Worm (Caenorhabditis elegans) whole organism, young adult: ENCODE results near the gene T04B8.5.
A peak's percentile ranks its signal among the peaks of the same experiment; 100 is the strongest.
"Not testable (repeated sequence)": the region's sequence is repeated elsewhere in the genome, so short reads cannot be mapped to it uniquely, and the experiment has no call there.

Experiments used
- B0261.1 ChIP-seq: sonication (generic microtip); optimal IDR thresholded peaks from 2 replicates; lab custom pipeline; 2016; ENCODE audit warnings: mild to moderate bottlenecking, missing genetic modification characterization, moderate library complexity, missing compliant biosample characterization
- F10E7.11 ChIP-seq: sonication (generic microtip); optimal IDR thresholded peaks from 2 replicates; lab custom pipeline; 2017; ENCODE audit warnings: mild to moderate bottlenecking, missing genetic modification characterization, moderate library complexity, missing compliant biosample characterization
- F22D6.2 ChIP-seq: sonication (generic microtip); optimal IDR thresholded peaks from 2 replicates; lab custom pipeline; 2016; ENCODE audit warnings: mild to moderate bottlenecking, missing genetic modification characterization, missing compliant biosample characterization
- F39B2.1 ChIP-seq: fragments of 200-800 bp; sonication (Bioruptor generic); IDR thresholded peaks from 2 replicates; pipeline ENCODE4 v1.3.6; 2022; ENCODE audit warnings: missing genetic modification reagents, missing genetic modification characterization, missing compliant biosample characterization
- K12H6.12 ChIP-seq: fragments of 200-800 bp; sonication (Bioruptor generic); optimal IDR thresholded peaks from 2 replicates; lab custom pipeline; 2018; ENCODE audit warnings: mild to moderate bottlenecking, missing genetic modification characterization, missing compliant biosample characterization
- Y56A3A.18 ChIP-seq: fragments of 200-800 bp; sonication (Bioruptor generic); IDR thresholded peaks from 2 replicates; pipeline ENCODE4 v1.3.6; 2022; ENCODE audit warnings: missing genetic modification reagents, missing genetic modification characterization, missing compliant biosample characterization
- Y79H2A.3 ChIP-seq: fragments of 200-800 bp; sonication (Bioruptor generic); conservative IDR thresholded peaks from 2 replicates; pipeline ENCODE4 v1.3.6; 2022; ENCODE audit warnings: missing genetic modification reagents, missing genetic modification characterization, missing compliant biosample characterization
- Y95B8A.8 ChIP-seq: fragments of 200-800 bp; sonication (Bioruptor generic); IDR thresholded peaks from 2 replicates; pipeline ENCODE4 v1.3.6; 2022; ENCODE audit warnings: missing genetic modification reagents, missing genetic modification characterization, missing compliant biosample characterization
- aptf-3 ChIP-seq: fragments of 200-800 bp; sonication (Bioruptor generic); IDR thresholded peaks from 2 replicates; pipeline ENCODE4 v1.3.6; 2022; ENCODE audit warnings: missing genetic modification characterization, missing compliant biosample characterization
- cebp-2 ChIP-seq: fragments of 200-800 bp; sonication (Bioruptor generic); IDR thresholded peaks from 2 replicates; pipeline ENCODE4 v1.3.6; 2022; ENCODE audit warnings: missing genetic modification characterization, missing compliant biosample characterization
- ceh-40 ChIP-seq: fragments of 200-800 bp; sonication (Bioruptor generic); IDR thresholded peaks from 2 replicates; pipeline ENCODE4 v1.3.6; 2022; ENCODE audit warnings: missing genetic modification characterization, missing compliant biosample characterization
- dox-1 ChIP-seq: fragments of 200-800 bp; sonication (Bioruptor generic); IDR thresholded peaks from 2 replicates; pipeline ENCODE4 v1.3.6; 2022; ENCODE audit warnings: missing genetic modification reagents, missing genetic modification characterization, missing compliant biosample characterization
- dpl-1 ChIP-seq: fragments of 150-350 bp; optimal IDR thresholded peaks from 2 replicates; lab custom pipeline; 2014; ENCODE audit warnings: missing biosample characterization, missing genetic modification reagents, missing genetic modification characterization
- ekl-4 ChIP-seq: fragments of 200-800 bp; sonication (Bioruptor generic); IDR thresholded peaks from 2 replicates; pipeline ENCODE4 v1.3.6; 2022; ENCODE audit warnings: missing genetic modification reagents, missing genetic modification characterization, missing compliant biosample characterization
- fkh-3 ChIP-seq: sonication (generic microtip); optimal IDR thresholded peaks from 2 replicates; lab custom pipeline; 2016; ENCODE audit warnings: mild to moderate bottlenecking, missing genetic modification characterization, missing compliant biosample characterization
- him-1 ChIP-seq: sonication (generic microtip); optimal IDR thresholded peaks from 2 replicates; lab custom pipeline; 2016; ENCODE audit warnings: missing genotype, missing genetic modification reagents, missing genetic modification characterization, missing compliant biosample characterization
- hlh-12 ChIP-seq: sonication (generic microtip); optimal IDR thresholded peaks from 2 replicates; lab custom pipeline; 2016; ENCODE audit warnings: missing genetic modification characterization, missing compliant biosample characterization
- hlh-26 ChIP-seq: fragments of 200-800 bp; sonication (Bioruptor generic); conservative IDR thresholded peaks from 2 replicates; pipeline ENCODE4 v1.3.6; 2022; ENCODE audit warnings: missing genetic modification reagents, missing genetic modification characterization, missing compliant biosample characterization
- hmg-1.2 ChIP-seq: fragments of 200-800 bp; sonication (Bioruptor generic); IDR thresholded peaks from 2 replicates; pipeline ENCODE4 v1.3.6; 2022; ENCODE audit warnings: missing genetic modification reagents, missing genetic modification characterization, missing compliant biosample characterization
- hsf-1 ChIP-seq: fragments of 200-800 bp; sonication (Bioruptor generic); IDR thresholded peaks from 2 replicates; pipeline ENCODE4 v1.3.6; 2022; ENCODE audit warnings: missing genetic modification reagents, missing genetic modification characterization, missing compliant biosample characterization
- let-607 ChIP-seq, 2 experiments: fragments of 200-800 bp in 1 of 2; sonication (Bioruptor generic) in 1 of 2; sonication (generic microtip) in 1 of 2; optimal IDR thresholded peaks; 2 replicates each; lab custom pipeline; 2016 to 2018; ENCODE audit warnings: mild to moderate bottlenecking in 2 of 2, missing compliant biosample characterization in 2 of 2, missing genetic modification characterization in 2 of 2, moderate library complexity in 2 of 2, missing genotype in 1 of 2
- lsl-1 ChIP-seq: fragments of 200-800 bp; sonication (Bioruptor generic); optimal IDR thresholded peaks from 2 replicates; lab custom pipeline; 2018; ENCODE audit warnings: mild to moderate bottlenecking, missing genetic modification characterization, moderate library complexity, missing compliant biosample characterization
- madf-6 ChIP-seq: fragments of 200-800 bp; sonication (Bioruptor generic); IDR thresholded peaks from 2 replicates; pipeline ENCODE4 v1.3.6; 2022; ENCODE audit warnings: missing genetic modification reagents, missing genetic modification characterization, missing compliant biosample characterization
- mcd-1 ChIP-seq: fragments of 200-800 bp; sonication (Bioruptor generic); IDR thresholded peaks from 2 replicates; pipeline ENCODE4 v1.3.6; 2022; ENCODE audit warnings: missing genetic modification reagents, missing genetic modification characterization, missing compliant biosample characterization
- mel-28 ChIP-seq: sonication (generic microtip); optimal IDR thresholded peaks from 2 replicates; lab custom pipeline; 2016; ENCODE audit warnings: borderline replicate concordance, mild to moderate bottlenecking, missing genetic modification characterization, missing compliant biosample characterization
- nfya-2 ChIP-seq: fragments of 200-800 bp; sonication (Bioruptor generic); IDR thresholded peaks from 2 replicates; pipeline ENCODE4 v1.3.6; 2022; ENCODE audit warnings: missing genetic modification reagents, missing genetic modification characterization, missing compliant biosample characterization
- nhr-80 ChIP-seq: sonication (generic microtip); optimal IDR thresholded peaks from 2 replicates; lab custom pipeline; 2016; ENCODE audit warnings: missing genetic modification characterization, missing compliant biosample characterization
- pha-4 ChIP-seq: fragments of 150-350 bp; sonication (generic microtip); optimal IDR thresholded peaks from 2 replicates; lab custom pipeline; 2014; ENCODE audit warnings: missing biosample characterization, missing genetic modification reagents, missing genetic modification characterization
- sea-2 ChIP-seq: fragments of 200-800 bp; sonication (Bioruptor generic); IDR thresholded peaks from 2 replicates; pipeline ENCODE4 v1.3.6; 2022; ENCODE audit warnings: missing genetic modification characterization, missing compliant biosample characterization
- sptf-2 ChIP-seq: fragments of 200-800 bp; sonication (Bioruptor generic); optimal IDR thresholded peaks from 2 replicates; lab custom pipeline; 2018; ENCODE audit warnings: mild to moderate bottlenecking, missing genetic modification characterization, missing compliant biosample characterization
- tbp1 ChIP-seq: fragments of 200-800 bp; sonication (Bioruptor generic); optimal IDR thresholded peaks from 2 replicates; lab custom pipeline; 2018; ENCODE audit warnings: mild to moderate bottlenecking, missing genetic modification characterization, missing compliant biosample characterization
- unc-62 ChIP-seq: fragments of 150-350 bp; optimal IDR thresholded peaks from 2 replicates; lab custom pipeline; 2014; ENCODE audit warnings: missing biosample characterization, missing genetic modification reagents, missing genetic modification characterization
- ztf-18 ChIP-seq: sonication (generic microtip); optimal IDR thresholded peaks from 2 replicates; lab custom pipeline; 2016; ENCODE audit warnings: missing genotype, mild to moderate bottlenecking, missing genetic modification characterization, missing compliant biosample characterization

T04B8.5 gene

DNA sequence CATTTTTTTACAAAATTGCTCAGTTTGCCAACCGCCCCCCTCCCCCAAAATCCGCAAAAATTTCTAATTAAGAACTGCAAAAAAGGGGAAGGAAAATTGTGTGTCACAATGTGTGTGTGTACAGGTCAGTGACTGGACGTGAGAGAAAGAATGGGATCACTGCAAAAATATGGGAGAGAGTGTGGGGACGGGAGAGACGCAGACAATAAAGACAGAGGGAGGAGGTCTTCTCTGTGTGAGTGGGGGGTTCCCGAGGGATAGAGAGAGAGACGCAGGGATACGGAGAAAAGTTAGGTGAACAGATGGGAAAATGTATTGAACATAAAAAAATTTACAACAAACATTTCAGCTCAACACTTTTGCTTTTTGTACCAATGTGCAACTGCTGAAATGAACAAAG is 1.6 kb upstream of the T04B8.5 start (continued):
- no peak for TF ChIP-seq F10E7.11 (tag; lab: Kevin White, UChicago)
- no peak for TF ChIP-seq Y56A3A.18 (GFP tag; lab: Robert Waterston, UW)
- no peak for TF ChIP-seq aptf-3 (GFP tag; lab: Robert Waterston, UW)
- no peak for TF ChIP-seq ztf-18
- no peak for TF ChIP-seq dpl-1 (GFP tag; lab: Kevin White, UChicago)
- no peak for TF ChIP-seq mcd-1 (GFP tag; lab: Robert Waterston, UW)
- peak; percentile 93 for TF ChIP-seq hmg-1.2 (GFP tag; lab: Robert Waterston, UW)
- TF ChIP-seq mel-28 (tag; lab: Kevin White, UChicago), result no peak
- peak; percentile 24 for TF ChIP-seq K12H6.12 (tag; lab: Kevin White, UChicago)
- no peak for TF ChIP-seq cebp-2 (GFP tag; lab: Robert Waterston, UW)
- no peak for TF ChIP-seq ceh-40 (GFP tag; lab: Robert Waterston, UW)

ce11 chrII:622478-622877 is 1.9 kb downstream of the T04B8.5 start:
- TF ChIP-seq cebp-2 (GFP tag; lab: Robert Waterston, UW) (no peak), K12H6.12 (tag; lab: Kevin White, UChicago) (no peak), mel-28 (tag; lab: Kevin White, UChicago) (no peak), dox-1 (no peak), nhr-80 (tag; lab: Kevin White, UChicago) (peak; percentile 35), fkh-3 (tag; lab: Kevin White, UChicago) (no peak), hsf-1 (GFP tag; lab: Robert Waterston, UW) (no peak), hmg-1.2 (GFP tag; lab: Robert Waterston, UW) (peak; percentile 93), madf-6 (no peak), hlh-26 (GFP tag; lab: Robert Waterston, UW) (no peak), sptf-2 (GFP tag; lab: Kevin White, UChicago) (no peak)

DNA sequence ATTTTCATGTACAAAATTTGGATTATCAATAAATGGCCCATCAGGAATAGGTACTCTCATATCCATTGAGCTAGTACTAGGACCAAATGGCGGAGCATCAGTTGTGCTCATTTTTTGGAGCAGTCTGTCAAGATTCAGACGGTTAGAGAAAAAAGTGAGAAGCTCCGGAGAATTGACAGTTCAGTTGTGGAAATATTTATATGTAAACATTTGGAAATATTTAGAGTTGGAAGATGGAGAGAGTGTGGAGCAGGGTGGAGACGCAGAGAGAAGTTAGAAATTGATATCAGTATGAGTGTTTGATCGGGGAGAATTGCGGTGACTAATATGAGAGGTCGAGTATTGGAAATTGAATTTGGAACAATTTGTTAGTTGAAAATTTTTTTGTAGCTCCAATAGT is 3.2 kb downstream of the T04B8.5 start:
- peak; percentile 49 to 74 for TF ChIP-seq let-607 (tag; optimal IDR thresholded peaks at IDR 0.05; lab: Kevin White, UChicago)
- TF ChIP-seq unc-62, result peak; percentile 24
- TF ChIP-seq nhr-80 (tag; lab: Kevin White, UChicago), result peak; percentile 71
- TF ChIP-seq tbp1, result no peak
- TF ChIP-seq pha-4 (tag; lab: Kevin White, UChicago), result peak; percentile 68
- TF ChIP-seq hmg-1.2 (GFP tag; lab: Robert Waterston, UW), result peak; percentile 73; the same call in 1 of the 2 replicates
- TF ChIP-seq F22D6.2 (tag; lab: Kevin White, UChicago), result no peak

- TF ChIP-seq Y79H2A.3, result no peak
- TF ChIP-seq Y95B8A.8 (GFP tag; lab: Robert Waterston, UW), result no peak
- TF ChIP-seq him-1, result no peak
- no peak for TF ChIP-seq hlh-12 (tag; lab: Kevin White, UChicago)
- no peak for TF ChIP-seq fkh-3 (tag; lab: Kevin White, UChicago)
- no peak for TF ChIP-seq ekl-4 (GFP tag; lab: Robert Waterston, UW)
- no peak for TF ChIP-seq B0261.1 (tag; lab: Kevin White, UChicago)
- TF ChIP-seq cebp-2 (GFP tag; lab: Robert Waterston, UW), result no peak
- TF ChIP-seq pha-4 (tag; lab: Kevin White, UChicago), result no peak
- TF ChIP-seq sea-2, result no peak
- TF ChIP-seq tbp1, result no peak
- TF ChIP-seq, all 124 proteins: peak for 0
Measured at ce11 chrII:614701-615100, 9.6 kb downstream of the T04B8.5 start.

DNA sequence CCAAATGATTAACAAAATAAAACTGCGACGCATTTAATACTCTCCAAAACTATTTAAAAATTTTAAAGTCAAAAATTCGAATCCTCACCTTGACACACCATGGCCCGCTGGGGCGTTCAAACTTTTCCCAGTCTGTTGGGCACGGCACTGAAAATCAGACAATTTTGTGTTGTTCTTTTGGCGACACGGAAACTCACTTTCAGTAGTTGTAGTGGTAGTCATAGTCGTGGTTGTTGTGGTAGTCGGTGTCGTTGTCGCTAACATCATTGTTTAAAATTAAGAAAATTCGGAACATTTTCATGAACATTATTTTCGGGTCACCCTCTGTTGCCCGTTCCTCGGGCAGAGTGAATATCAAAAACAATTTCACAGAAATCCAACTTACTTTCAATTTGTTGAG is 12.0 kb downstream of the T04B8.5 start, which contains the start of gene clec-118:
TSS of gene clec-118 (minus strand) at position 101 of the 400 bp plus-strand sequence.
- TF ChIP-seq F39B2.1 (GFP tag; lab: Robert Waterston, UW); nfya-2 (GFP tag; lab: Robert Waterston, UW); lsl-1: not testable (repeated sequence)
